Worm (Caenorhabditis elegans) whole organism, L4 larva: ENCODE measurements around the gene ZK546.2.
A peak's percentile ranks its signal among the peaks of the same experiment; 100 is the strongest.

Source experiments
- ceh-28 ChIP-seq: fragments of 150-350 bp; optimal IDR thresholded peaks from 2 replicates; lab custom pipeline; 2014; ENCODE audit warnings: missing biosample characterization, missing genetic modification reagents, missing genetic modification characterization
- dmd-8 ChIP-seq: fragments of 200-800 bp; sonication (Bioruptor generic); IDR thresholded peaks from 2 replicates; pipeline ENCODE4 v1.3.6; 2022; ENCODE audit warnings: missing genetic modification characterization, missing compliant biosample characterization
- dpl-1 ChIP-seq: fragments of 150-350 bp; optimal IDR thresholded peaks from 2 replicates; lab custom pipeline; 2014; ENCODE audit warnings: missing biosample characterization, missing genetic modification reagents, missing genetic modification characterization
- lin-1 ChIP-seq: fragments of 200-800 bp; sonication (Bioruptor generic); IDR thresholded peaks from 2 replicates; pipeline ENCODE4 v1.3.6; 2022; ENCODE audit warnings: missing genetic modification reagents, missing genetic modification characterization, missing compliant biosample characterization
- lsy-2 ChIP-seq, 2 experiments: fragments of 150-350 bp in 1 of 2; sonication (generic microtip) in 1 of 2; optimal IDR thresholded peaks; 2 replicates each; lab custom pipeline; 2014 to 2017; ENCODE audit warnings: missing biosample characterization in 2 of 2, missing genetic modification characterization in 2 of 2
- mdl-1 ChIP-seq, 2 experiments: fragments of 150-350 bp in 1 of 2; sonication (generic microtip) in 1 of 2; optimal IDR thresholded peaks; 2 replicates each; lab custom pipeline; 2014 to 2017; ENCODE audit warnings: missing biosample characterization in 2 of 2, missing genetic modification characterization in 2 of 2
- nhr-10 ChIP-seq: fragments of 150-350 bp; optimal IDR thresholded peaks from 2 replicates; lab custom pipeline; 2014; ENCODE audit warnings: missing biosample characterization, missing genetic modification characterization
- nhr-11 ChIP-seq: fragments of 150-350 bp; optimal IDR thresholded peaks from 2 replicates; lab custom pipeline; 2014; ENCODE audit warnings: missing biosample characterization, missing genetic modification characterization
- nhr-237 ChIP-seq: sonication (generic microtip); optimal IDR thresholded peaks from 2 replicates; lab custom pipeline; 2017; ENCODE audit warnings: missing biosample characterization, missing genetic modification characterization
- nhr-28 ChIP-seq: fragments of 150-350 bp; optimal IDR thresholded peaks from 2 replicates; lab custom pipeline; 2014; ENCODE audit warnings: missing biosample characterization, missing genetic modification characterization
- zag-1 ChIP-seq: fragments of 150-350 bp; optimal IDR thresholded peaks from 2 replicates; lab custom pipeline; 2014; ENCODE audit warnings: missing biosample characterization, missing genetic modification characterization

DNA sequence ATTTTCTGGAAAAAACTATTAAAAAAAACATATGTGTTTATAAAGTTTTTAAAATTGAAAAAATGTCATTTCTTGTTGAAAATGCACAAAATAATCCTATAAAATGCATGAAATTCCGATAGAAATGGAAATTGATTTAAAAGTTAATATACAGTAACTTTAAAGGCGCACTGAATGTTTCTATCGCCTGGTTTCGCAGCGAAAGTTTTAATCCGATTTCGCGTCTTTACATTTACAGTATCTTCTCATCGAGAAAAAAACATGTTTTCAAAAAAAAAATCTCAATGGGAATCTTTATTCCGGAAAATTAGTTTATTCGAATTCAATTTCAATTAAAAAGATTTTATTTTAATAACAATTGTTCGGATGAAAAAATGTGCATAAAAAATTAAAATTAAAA, 31.6 kb upstream of the ZK546.2 start, which contains the start of gene R05F9.11:
- TF ChIP-seq dpl-1 (GFP tag; lab: Kevin White, UChicago) (no peak), lin-1 (GFP tag; lab: Robert Waterston, UW) (no peak), dmd-8 (no peak), ceh-28 (tag; lab: Kevin White, UChicago) (no peak), zag-1 (no peak), nhr-28 (no peak), nhr-237 (no peak), nhr-10 (no peak), lsy-2 (tag; optimal IDR thresholded peaks at IDR 0.05; lab: Kevin White, UChicago) (peak in 1 of 2 experiments; percentile 58), nhr-11 (tag; lab: Kevin White, UChicago) (no peak), mdl-1 (tag; optimal IDR thresholded peaks at IDR 0.05; lab: Kevin White, UChicago) (no peak)
